Worm (Caenorhabditis elegans) whole organism, L1 larva: ENCODE results near the gene T07D3.9.
"Not testable (repeated sequence)": the region's sequence is repeated elsewhere in the genome, so short reads cannot be mapped to it uniquely, and the experiment has no call there.

Experiments used
- C34B4.2 ChIP-seq: sonication (generic microtip); optimal IDR thresholded peaks from 2 replicates; lab custom pipeline; 2017; ENCODE audit warnings: mild to moderate bottlenecking, missing genetic modification characterization, missing compliant biosample characterization
- aha-1 ChIP-seq: fragments of 150-350 bp; optimal IDR thresholded peaks from 2 replicates; lab custom pipeline; 2014; ENCODE audit warnings: missing biosample characterization, missing genetic modification characterization
- alr-1 ChIP-seq: fragments of 200-800 bp; sonication (Bioruptor generic); optimal IDR thresholded peaks from 2 replicates; lab custom pipeline; 2018; ENCODE audit warnings: borderline replicate concordance, mild to moderate bottlenecking, missing genetic modification characterization, missing compliant biosample characterization
- ama-1 ChIP-seq: fragments of 150-350 bp; optimal IDR thresholded peaks from 2 replicates; lab custom pipeline; 2014
- dpl-1 ChIP-seq, 3 experiments: fragments of 150-350 bp in 2 of 3; sonication (generic microtip) in 1 of 3; optimal IDR thresholded peaks; 2 replicates each; lab custom pipeline; 2014 to 2017; ENCODE audit warnings: missing biosample characterization in 3 of 3, missing genetic modification characterization in 3 of 3, missing genetic modification reagents in 3 of 3
- dsc-1 ChIP-seq: sonication (generic microtip); optimal IDR thresholded peaks from 2 replicates; lab custom pipeline; 2016; ENCODE audit warnings: mild to moderate bottlenecking, missing genetic modification characterization, missing compliant biosample characterization
- efl-1 ChIP-seq, 4 experiments: fragments of 150-350 bp; optimal IDR thresholded peaks in 3 of 4; peaks in 1 of 4; 1 replicate in 1 of 4; 2 replicates in 3 of 4; lab custom pipeline; 2014; ENCODE audit warnings: missing biosample characterization in 2 of 4, missing genetic modification characterization in 2 of 4, missing genetic modification reagents in 2 of 4
- egl-13 ChIP-seq: sonication (generic microtip); optimal IDR thresholded peaks from 2 replicates; lab custom pipeline; 2016; ENCODE audit warnings: missing genotype, missing genetic modification reagents, missing genetic modification characterization, missing compliant biosample characterization
- elt-2 ChIP-seq: sonication (generic microtip); optimal IDR thresholded peaks from 2 replicates; lab custom pipeline; 2016; ENCODE audit warnings: missing genetic modification characterization, mild to moderate bottlenecking, inconsistent platforms, missing compliant biosample characterization, missing genetic modification reagents
- fos-1 ChIP-seq: fragments of 150-350 bp; optimal IDR thresholded peaks from 2 replicates; lab custom pipeline; 2014; ENCODE audit warnings: missing biosample characterization, missing genetic modification characterization
- grh-1 ChIP-seq: fragments of 200-800 bp; sonication (Bioruptor generic); IDR thresholded peaks from 2 replicates; pipeline ENCODE4 v1.3.6; 2022; ENCODE audit warnings: missing genetic modification reagents, missing genetic modification characterization, missing compliant biosample characterization
- hlh-17 ChIP-seq: fragments of 200-800 bp; sonication (Bioruptor generic); optimal IDR thresholded peaks from 2 replicates; lab custom pipeline; 2018; ENCODE audit warnings: missing genetic modification characterization, mild to moderate bottlenecking, missing compliant biosample characterization, moderate library complexity, borderline replicate concordance
- hpl-2 ChIP-seq: fragments of 150-350 bp; optimal IDR thresholded peaks from 2 replicates; lab custom pipeline; 2014; ENCODE audit warnings: missing biosample characterization, missing genetic modification reagents, missing genetic modification characterization
- irx-1 ChIP-seq: sonication (generic microtip); optimal IDR thresholded peaks from 2 replicates; lab custom pipeline; 2016; ENCODE audit warnings: missing genetic modification characterization, missing compliant biosample characterization
- jun-1 ChIP-seq: fragments of 150-350 bp; optimal IDR thresholded peaks from 2 replicates; lab custom pipeline; 2014; ENCODE audit warnings: missing biosample characterization, missing genetic modification reagents, missing genetic modification characterization
- lin-14 ChIP-seq: fragments of 200-800 bp; sonication (Bioruptor generic); optimal IDR thresholded peaks from 2 replicates; lab custom pipeline; 2018; ENCODE audit warnings: mild to moderate bottlenecking, missing genetic modification characterization, moderate library complexity, missing compliant biosample characterization
- lin-35 ChIP-seq, 2 experiments: fragments of 150-350 bp; optimal IDR thresholded peaks; 2 replicates each; lab custom pipeline; 2014; ENCODE audit warnings: missing biosample characterization in 2 of 2, missing genetic modification characterization in 2 of 2, missing genetic modification reagents in 2 of 2
- lir-3 ChIP-seq: sonication (generic microtip); optimal IDR thresholded peaks from 2 replicates; lab custom pipeline; 2016; ENCODE audit warnings: mild to moderate bottlenecking, missing genetic modification characterization, moderate library complexity, missing compliant biosample characterization; ENCODE audit not compliant: poor library complexity
- mep-1 ChIP-seq: fragments of 150-350 bp; optimal IDR thresholded peaks from 2 replicates; lab custom pipeline; 2014; ENCODE audit warnings: missing biosample characterization, missing genetic modification characterization
- nhr-20 ChIP-seq: sonication (generic microtip); optimal IDR thresholded peaks from 2 replicates; lab custom pipeline; 2016; ENCODE audit warnings: mild to moderate bottlenecking, missing genetic modification characterization, missing compliant biosample characterization
- nhr-28 ChIP-seq: fragments of 150-350 bp; optimal IDR thresholded peaks from 2 replicates; lab custom pipeline; 2014; ENCODE audit warnings: missing biosample characterization, missing genetic modification characterization
- nhr-47 ChIP-seq: sonication (generic microtip); optimal IDR thresholded peaks from 2 replicates; lab custom pipeline; 2016; ENCODE audit warnings: mild to moderate bottlenecking, missing genetic modification characterization, moderate library complexity, missing compliant biosample characterization
- nhr-84 ChIP-seq: sonication (generic microtip); optimal IDR thresholded peaks from 2 replicates; lab custom pipeline; 2017; ENCODE audit warnings: missing biosample characterization, missing genetic modification characterization
- nhr-90 ChIP-seq: sonication (generic microtip); optimal IDR thresholded peaks from 2 replicates; lab custom pipeline; 2016; ENCODE audit warnings: mild to moderate bottlenecking, missing genetic modification characterization, missing compliant biosample characterization; ENCODE audit not compliant: poor library complexity
- pax-3 ChIP-seq: fragments of 200-800 bp; sonication (Bioruptor generic); optimal IDR thresholded peaks from 2 replicates; lab custom pipeline; 2018; ENCODE audit warnings: mild to moderate bottlenecking, missing genetic modification characterization, moderate library complexity, missing compliant biosample characterization
- pqm-1 ChIP-seq: sonication (generic microtip); optimal IDR thresholded peaks from 3 replicates; lab custom pipeline; 2017; ENCODE audit warnings: missing biosample characterization, missing genetic modification characterization
- snpc-4 ChIP-seq: fragments of 150-350 bp; optimal IDR thresholded peaks from 2 replicates; lab custom pipeline; 2014; ENCODE audit warnings: missing biosample characterization, missing genetic modification characterization
- sox-4 ChIP-seq: sonication (generic microtip); optimal IDR thresholded peaks from 2 replicates; lab custom pipeline; 2016; ENCODE audit warnings: missing genetic modification characterization, missing compliant biosample characterization
- sup-37 ChIP-seq: fragments of 200-800 bp; sonication (Bioruptor generic); optimal IDR thresholded peaks from 2 replicates; lab custom pipeline; 2018; ENCODE audit warnings: mild to moderate bottlenecking, missing genetic modification characterization, missing compliant biosample characterization
- swsn-7 ChIP-seq: sonication (generic microtip); optimal IDR thresholded peaks from 2 replicates; lab custom pipeline; 2016; ENCODE audit warnings: missing genetic modification characterization, missing compliant biosample characterization
- tbx-2 ChIP-seq: sonication (generic microtip); optimal IDR thresholded peaks from 2 replicates; lab custom pipeline; 2016; ENCODE audit warnings: missing genetic modification characterization, missing compliant biosample characterization
- tlp-1 ChIP-seq: fragments of 150-350 bp; optimal IDR thresholded peaks from 2 replicates; lab custom pipeline; 2014; ENCODE audit warnings: missing biosample characterization, missing genetic modification characterization
- unc-98 ChIP-seq: fragments of 200-800 bp; sonication (Bioruptor generic); IDR thresholded peaks from 2 replicates; pipeline ENCODE4 v1.3.6; 2022; ENCODE audit warnings: missing genetic modification characterization, missing compliant biosample characterization
- xbp-1 ChIP-seq: sonication (generic microtip); optimal IDR thresholded peaks from 2 replicates; lab custom pipeline; 2016; ENCODE audit warnings: missing genetic modification characterization, missing compliant biosample characterization
- zip-4 ChIP-seq: fragments of 200-800 bp; sonication (Bioruptor generic); optimal IDR thresholded peaks from 2 replicates; lab custom pipeline; 2018; ENCODE audit warnings: mild to moderate bottlenecking, missing genetic modification characterization, moderate library complexity, missing compliant biosample characterization

T07D3.9 gene

DNA sequence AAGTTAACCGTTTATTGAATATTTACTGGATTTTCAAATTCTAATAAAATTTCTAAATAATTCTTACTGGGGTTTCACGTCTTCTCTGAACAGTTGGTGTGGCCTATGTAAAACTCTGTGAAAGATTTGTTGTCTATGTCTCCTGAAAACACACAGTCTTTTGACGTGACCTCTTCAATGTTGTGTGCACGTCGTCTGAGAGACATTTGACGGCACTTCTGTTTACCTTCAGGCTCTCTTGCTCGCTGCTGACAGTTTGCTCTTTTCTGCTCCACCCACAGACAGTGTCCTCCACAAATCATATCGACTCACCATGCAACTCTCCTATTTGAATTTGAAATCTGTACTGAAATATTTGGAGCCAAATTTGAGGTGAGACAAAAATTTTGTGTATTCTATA lies 30.2 kb upstream of the T07D3.9 start, which contains the start of gene fbxc-34:
Gene fbxc-34 (plus strand): TSS at position 301 of the 400 bp plus-strand sequence.
- not testable (repeated sequence) for TF ChIP-seq nhr-84; dsc-1 (tag; lab: Kevin White, UChicago); ama-1

DNA sequence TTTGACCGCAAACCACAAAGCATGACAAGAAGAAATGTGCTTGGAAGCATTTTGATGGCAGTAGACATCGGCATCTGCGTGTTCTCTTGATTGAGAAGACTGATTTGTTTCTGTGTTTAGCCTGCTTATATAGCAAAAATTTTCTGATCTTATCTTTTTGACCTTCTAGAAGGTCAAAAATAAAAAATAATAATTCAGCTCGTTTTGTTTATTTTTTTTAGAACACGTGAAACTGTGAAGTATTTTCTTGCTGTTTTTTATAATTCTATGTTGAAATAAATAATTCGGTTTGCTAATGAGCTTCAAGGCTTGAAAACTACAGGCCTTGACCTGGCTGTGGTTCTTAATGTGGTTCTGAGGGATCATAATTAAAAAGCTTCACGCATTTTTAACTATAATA lies 26.6 kb upstream of the T07D3.9 start, which contains the start of gene R07C3.13:
Gene R07C3.13 (minus strand): TSS at position 101 of the 400 bp plus-strand sequence.
- TF ChIP-seq efl-1 (optimal IDR thresholded peaks at IDR 0.05; lab: Kevin White, UChicago): no peak
- TF ChIP-seq efl-1 (GFP tag; optimal IDR thresholded peaks at IDR 0.05 in 1 of 2; lab: Kevin White, UChicago): peak in 1 of 2 experiments; percentile 15
- no peak for TF ChIP-seq egl-13 (tag; lab: Kevin White, UChicago)

DNA sequence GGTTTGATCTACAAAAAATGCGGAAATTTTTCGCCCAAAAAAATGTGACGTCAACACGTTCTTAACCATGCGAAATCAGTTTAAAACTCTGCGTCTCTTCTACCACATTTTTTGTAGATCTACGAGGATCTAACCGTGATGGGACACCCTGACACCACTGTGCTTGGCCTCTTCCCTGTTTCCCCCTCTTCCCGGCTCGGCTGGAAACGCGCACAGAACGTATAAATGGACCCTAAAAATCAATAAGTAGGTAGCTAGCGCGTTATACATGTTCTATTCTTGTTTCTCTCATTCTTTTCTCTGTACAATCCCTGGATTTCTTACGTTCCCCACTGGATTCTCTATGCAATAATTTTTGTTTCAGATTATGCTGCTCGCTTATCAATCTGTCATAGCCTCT lies 22.8 kb upstream of the T07D3.9 start, which contains the start of gene fbxc-28:
Gene fbxc-28 (plus strand): TSS at position 301 of the 400 bp plus-strand sequence.
- no peak for TF ChIP-seq efl-1 (optimal IDR thresholded peaks at IDR 0.05; lab: Kevin White, UChicago)
- peak in 1 of 2 experiments; percentile 17 for TF ChIP-seq efl-1 (GFP tag; optimal IDR thresholded peaks at IDR 0.05 in 1 of 2; lab: Kevin White, UChicago)
- no peak for TF ChIP-seq aha-1 (tag; lab: Kevin White, UChicago)
- no peak for TF ChIP-seq alr-1 (tag; lab: Kevin White, UChicago)
- TF ChIP-seq swsn-7 (tag; lab: Kevin White, UChicago): no peak

DNA sequence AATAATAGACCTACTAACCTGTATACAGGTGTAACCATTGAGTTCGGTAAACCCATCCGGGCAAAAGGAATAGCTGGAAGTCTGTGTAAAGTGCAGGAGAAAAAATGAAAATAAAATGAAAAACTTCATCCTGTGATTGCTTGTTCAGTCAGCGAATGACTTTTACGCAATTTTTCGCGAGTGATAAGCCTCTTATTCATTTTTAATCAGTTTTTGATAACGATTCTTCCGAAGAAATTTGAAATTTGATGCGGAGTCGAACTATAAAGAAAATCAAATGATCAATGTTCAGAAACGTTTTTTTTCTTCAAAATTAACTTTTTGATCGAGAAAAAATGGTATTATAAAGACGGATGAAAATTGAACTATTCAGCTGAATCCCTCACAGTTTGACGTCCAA lies 22.1 kb upstream of the T07D3.9 start:
- no peak for TF ChIP-seq unc-98 (GFP tag; lab: Robert Waterston, UW)
- peak; percentile 13 for TF ChIP-seq jun-1 (tag; lab: Kevin White, UChicago)
- TF ChIP-seq grh-1: no peak
- peak; percentile 94 for TF ChIP-seq elt-2 (tag; lab: Kevin White, UChicago)

DNA sequence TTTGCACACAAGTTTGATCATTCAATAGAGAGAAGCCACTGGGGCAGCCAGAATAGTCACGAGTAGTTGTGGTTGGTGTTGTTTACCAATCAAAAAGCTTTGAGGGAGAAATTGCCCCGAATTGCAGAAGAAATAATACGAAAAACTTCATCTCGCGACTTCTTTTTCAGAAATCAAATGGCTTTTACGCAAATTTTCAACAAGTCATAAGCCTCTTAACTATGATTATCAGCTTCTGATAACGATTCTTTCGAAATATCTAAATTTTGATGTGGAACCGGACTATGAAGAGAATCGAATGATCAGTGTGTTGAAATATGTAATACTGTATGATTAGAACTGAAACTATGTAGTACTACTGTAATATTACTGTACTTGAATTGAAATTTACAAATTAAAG lies 19.6 kb upstream of the T07D3.9 start:
- no peak for TF ChIP-seq lir-3
- TF ChIP-seq snpc-4 (tag; lab: Kevin White, UChicago): no peak
- TF ChIP-seq efl-1 (optimal IDR thresholded peaks at IDR 0.05; lab: Kevin White, UChicago): no peak
- TF ChIP-seq efl-1 (GFP tag; optimal IDR thresholded peaks at IDR 0.05 in 1 of 2; lab: Kevin White, UChicago): peak in 1 of 2 experiments; percentile 52
- peak; percentile 64 for TF ChIP-seq elt-2 (tag; lab: Kevin White, UChicago)

DNA sequence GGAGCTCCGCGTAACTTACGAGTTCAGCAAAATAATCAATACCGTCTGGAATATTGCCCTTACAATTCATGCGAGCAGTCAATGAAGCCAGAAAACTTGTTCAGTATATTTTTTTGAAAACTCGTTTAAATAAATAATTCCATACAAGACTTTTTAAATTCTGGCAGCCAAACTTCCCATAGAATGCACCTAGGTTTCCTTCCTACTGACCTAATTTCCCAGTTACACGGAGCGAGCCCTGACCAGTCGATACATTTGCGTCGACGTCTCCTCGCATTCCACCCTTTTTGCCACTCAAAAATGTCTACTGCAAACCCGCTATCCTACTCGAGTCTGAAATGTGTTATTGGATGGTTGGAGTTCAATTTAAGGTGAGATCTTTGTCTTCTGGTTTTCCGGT lies 16.6 kb upstream of the T07D3.9 start, which contains the start of gene fbxc-30:
Gene fbxc-30 (plus strand): TSS at position 301 of the 400 bp plus-strand sequence.
- TF ChIP-seq zip-4 (GFP tag; lab: Kevin White, UChicago) (no peak), lir-3 (no peak), lin-35 (GFP tag; optimal IDR thresholded peaks at IDR 0.05; lab: Kevin White, UChicago) (no peak), hlh-17 (GFP tag; lab: Kevin White, UChicago) (no peak), tbx-2 (no peak), irx-1 (tag; lab: Kevin White, UChicago) (no peak)

DNA sequence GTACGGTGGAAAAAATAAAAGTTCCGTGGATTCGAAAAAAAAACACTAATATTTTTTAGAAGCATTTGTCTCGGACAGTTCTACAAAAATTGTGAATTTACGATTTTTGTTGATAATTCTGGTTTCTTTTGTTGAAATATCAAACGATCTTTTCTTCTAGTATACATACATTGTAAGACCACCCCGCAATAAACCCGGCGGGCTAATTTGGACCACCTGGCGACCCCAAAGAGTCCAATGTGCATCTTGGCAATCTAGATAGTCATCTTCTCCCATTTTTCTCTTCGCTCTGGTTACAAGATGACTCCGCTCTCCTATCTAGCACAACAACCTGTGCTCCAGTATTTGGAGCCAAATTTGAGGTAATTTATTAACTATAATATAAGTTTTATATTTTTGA lies 15.1 kb upstream of the T07D3.9 start, which contains the start of gene fbxc-29:
Gene fbxc-29 (plus strand): TSS at position 301 of the 400 bp plus-strand sequence.
- TF ChIP-seq hpl-2 (no peak), snpc-4 (tag; lab: Kevin White, UChicago) (no peak), sox-4 (no peak), dsc-1 (tag; lab: Kevin White, UChicago) (peak; percentile 17), fos-1 (no peak)

DNA sequence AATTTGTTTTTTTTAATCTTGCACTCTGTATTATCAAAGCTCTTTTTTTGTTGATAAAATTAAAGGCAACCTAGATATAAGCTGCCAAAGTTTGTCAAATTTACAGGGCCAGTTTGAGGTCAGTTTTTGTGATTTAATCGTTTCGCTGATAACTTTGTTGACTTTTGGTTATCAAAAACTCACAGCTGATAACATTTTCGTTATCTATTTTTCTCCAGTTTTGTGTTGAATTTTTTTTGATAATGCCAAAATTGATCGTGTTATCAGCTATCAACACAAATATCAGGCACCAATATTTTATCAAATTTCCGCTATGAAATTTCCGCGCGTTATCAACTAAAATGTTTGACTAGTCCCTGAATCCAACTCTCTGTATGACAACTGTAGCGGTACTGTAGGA lies 14.5 kb upstream of the T07D3.9 start:
- TF ChIP-seq nhr-90 (peak; percentile 31), nhr-20 (peak; percentile 42), nhr-47 (tag; lab: Kevin White, UChicago) (no peak), nhr-84 (no peak), dpl-1 (GFP tag; optimal IDR thresholded peaks at IDR 0.05; lab: Kevin White, UChicago) (no peak), xbp-1 (tag; lab: Kevin White, UChicago) (no peak), lin-14 (GFP tag; lab: Kevin White, UChicago) (peak; percentile 27), pax-3 (peak; percentile 73), lin-35 (GFP tag; optimal IDR thresholded peaks at IDR 0.05; lab: Kevin White, UChicago) (peak in 1 of 2 experiments; percentile 48), C34B4.2 (tag; lab: Kevin White, UChicago) (no peak), pqm-1 (tag; lab: Kevin White, UChicago) (peak; percentile 100), tlp-1 (tag; lab: Kevin White, UChicago) (peak; percentile 91), lir-3 (no peak), efl-1 (optimal IDR thresholded peaks at IDR 0.05; lab: Kevin White, UChicago) (no peak), efl-1 (GFP tag; optimal IDR thresholded peaks at IDR 0.05 in 1 of 2; lab: Kevin White, UChicago) (peak in 1 of 2 experiments; percentile 83), dsc-1 (tag; lab: Kevin White, UChicago) (no peak), sup-37 (GFP tag; lab: Kevin White, UChicago) (no peak), nhr-28 (tag; lab: Kevin White, UChicago) (no peak), mep-1 (tag; lab: Kevin White, UChicago) (no peak), jun-1 (tag; lab: Kevin White, UChicago) (peak; percentile 93), elt-2 (tag; lab: Kevin White, UChicago) (peak; percentile 100)
